Worm (Caenorhabditis elegans): ENCODE measurements around the gene C54D10.13.
A peak's percentile ranks its signal among the peaks of the same experiment; 100 is the strongest.

Gene C54D10.13

DNA sequence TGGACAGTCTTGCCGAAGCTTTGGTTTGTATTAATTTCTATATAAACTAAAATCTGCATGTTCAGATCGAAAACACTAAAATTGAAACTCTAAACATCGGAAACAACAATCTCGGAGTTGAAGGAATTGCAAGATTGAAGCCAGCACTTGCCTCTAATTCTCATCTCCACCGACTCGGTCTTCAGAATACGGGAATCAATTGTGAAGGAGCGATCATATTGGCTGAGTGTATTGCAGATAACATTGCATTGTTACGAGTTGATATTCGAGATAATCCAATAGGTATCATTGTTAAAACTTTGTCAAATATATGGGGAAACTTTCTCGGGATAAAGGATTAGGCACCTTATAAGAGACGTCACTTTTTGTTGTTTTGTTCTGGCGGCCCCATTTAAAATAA lies 38.2 kb upstream of the C54D10.13 start:
- no peak for TF ChIP-seq F55B11.4 (tag; optimal IDR thresholded peaks at IDR 0.05; ENCODE audit: borderline replicate concordance, insufficient read depth)

DNA sequence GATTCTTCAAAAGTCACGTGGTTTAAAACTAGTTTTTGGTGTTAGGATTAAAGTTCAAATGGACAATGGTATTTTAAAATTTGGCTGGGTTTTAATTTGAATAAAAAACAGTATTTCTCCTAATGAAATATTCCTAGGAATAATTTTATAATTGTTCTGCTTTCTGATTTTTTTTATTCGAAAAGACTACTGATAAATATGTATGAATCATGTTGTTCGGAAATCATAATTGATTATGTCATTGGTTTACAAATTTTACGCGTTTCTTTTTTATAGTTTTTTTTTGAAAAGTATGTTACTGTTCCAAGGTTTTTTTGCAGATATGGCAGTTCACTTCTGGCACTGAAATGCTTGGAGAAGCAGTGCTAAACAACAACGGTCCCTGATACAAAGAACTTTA lies 36.3 kb upstream of the C54D10.13 start, which contains the start of gene F28C1.3:
Gene F28C1.3 (plus strand): TSS at position 301 of the 400 bp plus-strand sequence.
- TF ChIP-seq him-1 (tag; optimal IDR thresholded peaks at IDR 0.05) (no peak), let-526 (GFP tag; IDR thresholded peaks at IDR 0.05) (no peak), cebp-2 (GFP tag; IDR thresholded peaks at IDR 0.05) (no peak), die-1 (tag; optimal IDR thresholded peaks at IDR 0.05) (no peak), zfh-2 (GFP tag; conservative IDR thresholded peaks at IDR 0.05) (no peak), pbrm-1 (GFP tag; IDR thresholded peaks at IDR 0.05) (no peak), F55B11.4 (tag; optimal IDR thresholded peaks at IDR 0.05; ENCODE audit: borderline replicate concordance, insufficient read depth) (no peak), somi-1 (GFP tag; optimal IDR thresholded peaks at IDR 0.05) (no peak), mel-28 (tag; optimal IDR thresholded peaks at IDR 0.05; ENCODE audit: borderline replicate concordance) (no peak), dpl-1 (GFP tag; optimal IDR thresholded peaks at IDR 0.05) (no peak), egrh-3 (GFP tag; IDR thresholded peaks at IDR 0.05) (no peak)

DNA sequence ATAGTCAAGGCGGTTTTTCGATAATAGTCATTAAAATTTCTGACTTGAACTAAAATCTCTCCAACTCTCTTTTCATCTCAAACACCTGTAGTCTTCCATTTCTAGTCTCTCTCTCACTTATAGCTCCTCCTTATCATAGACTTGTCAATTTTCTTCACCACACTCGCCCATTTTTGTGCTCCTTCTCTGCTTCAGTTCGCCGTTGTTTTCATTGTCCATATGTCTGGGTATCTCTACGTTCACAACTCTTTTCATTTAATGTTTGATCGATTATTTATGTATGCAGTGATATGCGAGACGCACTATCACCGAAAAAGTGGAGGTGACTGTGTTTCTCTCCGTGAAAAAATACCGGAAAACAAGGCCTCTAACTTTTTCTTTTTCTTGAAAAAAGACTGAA lies 35.7 kb upstream of the C54D10.13 start:
- TF ChIP-seq cebp-1 (GFP tag; IDR thresholded peaks at IDR 0.05) (no peak), cebp-1 (tag; optimal IDR thresholded peaks at IDR 0.05) (peak; percentile 22), dox-1 (GFP tag; IDR thresholded peaks at IDR 0.05) (peak; percentile 45; the same call in 1 of the 2 replicates), aptf-3 (GFP tag; IDR thresholded peaks at IDR 0.05) (no peak), let-607 (tag; optimal IDR thresholded peaks at IDR 0.05) (peak in 1 of 2 experiments; percentile 3), nhr-80 (tag; optimal IDR thresholded peaks at IDR 0.05) (peak; percentile 98), akir-1 (GFP tag; optimal IDR thresholded peaks at IDR 0.05) (no peak), attf-5 (GFP tag; optimal IDR thresholded peaks at IDR 0.05) (peak; percentile 19)

DNA sequence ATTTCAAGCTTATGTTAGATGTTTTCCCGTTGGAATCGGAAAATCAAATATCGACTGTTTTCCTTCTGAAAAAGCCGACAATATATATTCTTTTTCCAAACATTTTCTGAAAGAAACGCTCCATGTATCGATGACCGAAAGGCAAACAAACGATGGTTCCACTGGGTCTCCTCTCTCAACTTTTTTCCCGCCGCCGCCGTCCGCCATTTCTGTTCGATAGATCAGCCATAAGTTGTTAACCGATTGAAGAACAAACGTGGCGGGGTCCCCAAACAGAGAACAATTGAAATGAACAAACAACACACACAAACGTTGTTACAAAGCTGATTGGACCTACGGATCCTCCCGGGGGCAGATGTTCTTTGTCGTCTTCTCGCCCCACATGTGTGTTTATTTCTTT lies 34.6 kb upstream of the C54D10.13 start:
- TF ChIP-seq madf-6 (GFP tag; IDR thresholded peaks at IDR 0.05) (peak; percentile 22; the same call in 1 of the 2 replicates), ztf-6 (GFP tag; IDR thresholded peaks at IDR 0.05) (no peak)

DNA sequence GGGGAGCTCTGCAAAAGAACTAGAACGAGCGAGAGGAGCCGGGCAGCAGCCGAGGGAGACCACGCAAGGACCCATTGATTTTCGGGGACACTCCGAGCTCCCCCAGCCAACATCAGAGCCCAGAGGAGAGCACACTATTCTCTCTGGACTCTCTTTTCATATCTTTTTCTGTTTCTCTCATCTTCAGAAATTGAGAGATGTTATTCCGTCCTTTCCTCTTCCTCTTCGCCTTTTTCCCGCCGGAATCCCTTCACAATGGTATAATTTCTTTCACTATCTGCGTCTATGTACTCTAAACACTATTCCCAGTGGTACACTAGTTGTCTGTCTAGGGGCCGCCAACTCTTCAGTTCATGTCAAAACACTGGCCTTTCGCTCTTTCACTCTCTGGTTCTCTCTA lies 33.3 kb upstream of the C54D10.13 start:
- TF ChIP-seq K12H6.12 (tag; optimal IDR thresholded peaks at IDR 0.05) (peak; percentile 89), efl-1 (GFP tag; optimal IDR thresholded peaks at IDR 0.05) (no peak), dox-1 (GFP tag; IDR thresholded peaks at IDR 0.05) (peak; percentile 72), bed-2 (GFP tag; IDR thresholded peaks at IDR 0.05) (0 out of 2 replicates have a peak, but pooled peaks have one; percentile 38), madf-6 (GFP tag; IDR thresholded peaks at IDR 0.05) (peak; percentile 17; the same call in 1 of the 2 replicates), somi-1 (GFP tag; optimal IDR thresholded peaks at IDR 0.05) (peak; percentile 83), T07F8.4 (tag; optimal IDR thresholded peaks at IDR 0.05) (no peak), repo-1 (tag; optimal IDR thresholded peaks at IDR 0.05) (no peak), attf-5 (GFP tag; optimal IDR thresholded peaks at IDR 0.05) (peak; percentile 62), madf-10 (tag; optimal IDR thresholded peaks at IDR 0.05) (peak; percentile 20), mcd-1 (GFP tag; IDR thresholded peaks at IDR 0.05) (peak; percentile 57), cebp-1 (GFP tag; IDR thresholded peaks at IDR 0.05) (no peak), cebp-1 (tag; optimal IDR thresholded peaks at IDR 0.05) (peak; percentile 63), hmg-1.2 (GFP tag; IDR thresholded peaks at IDR 0.05) (peak; percentile 86), snpc-4 (GFP tag; optimal IDR thresholded peaks at IDR 0.05) (no peak), snpc-4 (tag; optimal IDR thresholded peaks at IDR 0.05) (peak in 2 of 4 experiments; percentile 39 to 45), egrh-3 (GFP tag; IDR thresholded peaks at IDR 0.05) (peak; percentile 82), lir-1 (GFP tag; conservative IDR thresholded peaks at IDR 0.05) (no peak), lin-35 (GFP tag; optimal IDR thresholded peaks at IDR 0.05) (peak in 2 of 3 experiments; percentile 13 to 62), ceh-27 (GFP tag; optimal IDR thresholded peaks at IDR 0.05) (peak; percentile 76), attf-3 (GFP tag; conservative IDR thresholded peaks at IDR 0.05) (peak; percentile 43), zfh-2 (GFP tag; conservative IDR thresholded peaks at IDR 0.05) (peak; percentile 98), lin-40 (tag; optimal IDR thresholded peaks at IDR 0.05) (peak; percentile 58), tbp1 (GFP tag; optimal IDR thresholded peaks at IDR 0.05) (peak; percentile 1), F52B5.7 (tag; optimal IDR thresholded peaks at IDR 0.05) (peak; percentile 31), lsy-27 (tag; optimal IDR thresholded peaks at IDR 0.05; ENCODE audit: borderline replicate concordance, insufficient read depth) (no peak), F33H1.4 (GFP tag; IDR thresholded peaks at IDR 0.05) (0 out of 2 replicates have a peak, but pooled peaks have one; percentile 19)
